Worm (Caenorhabditis elegans) whole organism, L4 larva: ENCODE data around the gene sek-4.

Experiments
- D1046.2 ChIP-seq: fragments of 200-800 bp; sonication (Bioruptor generic); IDR thresholded peaks from 2 replicates; pipeline ENCODE4 v1.3.6; 2022; ENCODE audit warnings: missing genetic modification characterization, missing compliant biosample characterization
- F10B5.3 ChIP-seq: sonication (generic microtip); optimal IDR thresholded peaks from 2 replicates; lab custom pipeline; 2016; ENCODE audit warnings: mild to moderate bottlenecking, missing genetic modification characterization, missing compliant biosample characterization
- F26F4.8 ChIP-seq: fragments of 200-800 bp; sonication (Bioruptor generic); conservative IDR thresholded peaks from 2 replicates; pipeline ENCODE4 v1.3.6; 2022; ENCODE audit warnings: missing genetic modification characterization, missing compliant biosample characterization
- T20F7.1 ChIP-seq: fragments of 200-800 bp; sonication (Bioruptor generic); optimal IDR thresholded peaks from 2 replicates; lab custom pipeline; 2018; ENCODE audit warnings: mild to moderate bottlenecking, missing genetic modification characterization, missing compliant biosample characterization
- T26A8.4 ChIP-seq: fragments of 200-800 bp; sonication (Bioruptor generic); IDR thresholded peaks from 2 replicates; pipeline ENCODE4 v1.3.6; 2022; ENCODE audit warnings: missing genetic modification characterization, missing compliant biosample characterization
- Y48G9A.11 ChIP-seq: fragments of 200-800 bp; sonication (Bioruptor generic); IDR thresholded peaks from 2 replicates; pipeline ENCODE4 v1.3.6; 2022; ENCODE audit warnings: missing genetic modification reagents, missing genetic modification characterization, missing compliant biosample characterization
- Y5F2A.4 ChIP-seq: fragments of 200-800 bp; sonication (Bioruptor generic); optimal IDR thresholded peaks from 2 replicates; lab custom pipeline; 2018; ENCODE audit warnings: mild to moderate bottlenecking, missing genetic modification characterization, missing compliant biosample characterization
- ZK337.2 ChIP-seq: fragments of 200-800 bp; sonication (Bioruptor generic); IDR thresholded peaks from 2 replicates; pipeline ENCODE4 v1.3.6; 2022; ENCODE audit warnings: missing genetic modification reagents, missing genetic modification characterization, missing compliant biosample characterization
- aha-1 ChIP-seq: fragments of 150-350 bp; peaks from one replicate; lab custom pipeline; 2014; ENCODE audit warnings: missing biosample characterization, missing genetic modification characterization
- arid-1 ChIP-seq: fragments of 200-800 bp; sonication (Bioruptor generic); conservative IDR thresholded peaks from 2 replicates; pipeline ENCODE4 v1.3.6; 2022; ENCODE audit warnings: missing genetic modification reagents, missing genetic modification characterization, missing compliant biosample characterization
- attf-4 ChIP-seq: sonication (generic microtip); optimal IDR thresholded peaks from 3 replicates; lab custom pipeline; 2017; ENCODE audit warnings: missing biosample characterization, missing genetic modification characterization
- ceh-20 ChIP-seq: fragments of 200-800 bp; sonication (Bioruptor generic); IDR thresholded peaks from 2 replicates; pipeline ENCODE4 v1.3.6; 2022; ENCODE audit warnings: missing genetic modification reagents, missing genetic modification characterization, missing compliant biosample characterization
- ceh-28 ChIP-seq: fragments of 150-350 bp; optimal IDR thresholded peaks from 2 replicates; lab custom pipeline; 2014; ENCODE audit warnings: missing biosample characterization, missing genetic modification reagents, missing genetic modification characterization
- ceh-44 ChIP-seq: fragments of 200-800 bp; sonication (Bioruptor generic); IDR thresholded peaks from 2 replicates; pipeline ENCODE4 v1.3.6; 2022; ENCODE audit warnings: missing genetic modification reagents, missing genetic modification characterization, missing compliant biosample characterization
- ceh-62 ChIP-seq: sonication (generic microtip); optimal IDR thresholded peaks from 2 replicates; lab custom pipeline; 2017; ENCODE audit warnings: missing biosample characterization, missing genetic modification characterization
- cey-2 ChIP-seq: sonication (generic microtip); optimal IDR thresholded peaks from 3 replicates; lab custom pipeline; 2017; ENCODE audit warnings: missing genetic modification characterization, mild to moderate bottlenecking, missing compliant biosample characterization, antibody characterized with exemption, borderline replicate concordance; ENCODE audit not compliant: insufficient read depth
- daf-12 ChIP-seq: fragments of 150-350 bp; optimal IDR thresholded peaks from 2 replicates; lab custom pipeline; 2014; ENCODE audit warnings: missing biosample characterization, missing genetic modification reagents, missing genetic modification characterization
- daf-16 ChIP-seq, 3 experiments: sonication (generic microtip); optimal IDR thresholded peaks; 2 replicates each; lab custom pipeline; 2016 to 2017; ENCODE audit warnings: missing genetic modification characterization in 3 of 3, missing genetic modification reagents in 3 of 3, mild to moderate bottlenecking in 2 of 3, missing compliant biosample characterization in 2 of 3, missing biosample characterization in 1 of 3, moderate library complexity in 1 of 3
- daf-8 ChIP-seq: fragments of 200-800 bp; sonication (Bioruptor generic); IDR thresholded peaks from 2 replicates; pipeline ENCODE4 v1.3.6; 2022; ENCODE audit warnings: missing genetic modification characterization, missing compliant biosample characterization
- dmd-6 ChIP-seq: fragments of 200-800 bp; sonication (Bioruptor generic); IDR thresholded peaks from 2 replicates; pipeline ENCODE4 v1.3.6; 2022; ENCODE audit warnings: missing genetic modification reagents, missing genetic modification characterization, missing compliant biosample characterization
- dve-1 ChIP-seq: sonication (generic microtip); optimal IDR thresholded peaks from 2 replicates; lab custom pipeline; 2017; ENCODE audit warnings: antibody characterized with exemption, mild to moderate bottlenecking, missing genetic modification characterization, missing compliant biosample characterization; ENCODE audit not compliant: insufficient read depth
- fkh-10 ChIP-seq: fragments of 150-350 bp; optimal IDR thresholded peaks from 2 replicates; lab custom pipeline; 2014; ENCODE audit warnings: missing biosample characterization, missing genetic modification reagents, missing genetic modification characterization
- fos-1 ChIP-seq: fragments of 150-350 bp; optimal IDR thresholded peaks from 2 replicates; lab custom pipeline; 2014; ENCODE audit warnings: missing biosample characterization, missing genetic modification characterization
- hmg-1.1 ChIP-seq: fragments of 200-800 bp; sonication (Bioruptor generic); IDR thresholded peaks from 2 replicates; pipeline ENCODE4 v1.3.6; 2022; ENCODE audit warnings: missing genetic modification reagents, missing genetic modification characterization, missing compliant biosample characterization
- jun-1 ChIP-seq: fragments of 150-350 bp; optimal IDR thresholded peaks from 2 replicates; lab custom pipeline; 2014; ENCODE audit warnings: missing biosample characterization, missing genetic modification reagents, missing genetic modification characterization
- lir-3 ChIP-seq: sonication (generic microtip); optimal IDR thresholded peaks from 2 replicates; lab custom pipeline; 2016; ENCODE audit warnings: mild to moderate bottlenecking, missing genetic modification characterization, missing compliant biosample characterization
- lsy-2 ChIP-seq, 2 experiments: fragments of 150-350 bp in 1 of 2; sonication (generic microtip) in 1 of 2; optimal IDR thresholded peaks; 2 replicates each; lab custom pipeline; 2014 to 2017; ENCODE audit warnings: missing biosample characterization in 2 of 2, missing genetic modification characterization in 2 of 2
- madf-5 ChIP-seq, 2 experiments: fragments of 200-800 bp; sonication (Bioruptor generic); IDR thresholded peaks; 2 replicates each; pipeline ENCODE4 v1.3.6; 2022; ENCODE audit warnings: missing compliant biosample characterization in 2 of 2, missing genetic modification characterization in 2 of 2
- madf-9 ChIP-seq: fragments of 200-800 bp; sonication (Bioruptor generic); conservative IDR thresholded peaks from 2 replicates; pipeline ENCODE4 v1.3.6; 2022; ENCODE audit warnings: missing genetic modification reagents, missing genetic modification characterization, missing compliant biosample characterization
- mdl-1 ChIP-seq, 2 experiments: fragments of 150-350 bp in 1 of 2; sonication (generic microtip) in 1 of 2; optimal IDR thresholded peaks; 2 replicates each; lab custom pipeline; 2014 to 2017; ENCODE audit warnings: missing biosample characterization in 2 of 2, missing genetic modification characterization in 2 of 2
- mdt-29 ChIP-seq: fragments of 200-800 bp; sonication (Bioruptor generic); IDR thresholded peaks from 2 replicates; pipeline ENCODE4 v1.3.6; 2022; ENCODE audit warnings: missing genetic modification reagents, missing genetic modification characterization, missing compliant biosample characterization
- mes-2 ChIP-seq: sonication (generic microtip); optimal IDR thresholded peaks from 2 replicates; lab custom pipeline; 2016; ENCODE audit warnings: missing genotype, mild to moderate bottlenecking, missing genetic modification characterization, missing compliant biosample characterization; ENCODE audit not compliant: poor library complexity, severe bottlenecking
- mxl-2 ChIP-seq: fragments of 200-800 bp; sonication (Bioruptor generic); conservative IDR thresholded peaks from 2 replicates; pipeline ENCODE4 v1.3.6; 2022; ENCODE audit warnings: missing genetic modification reagents, missing genetic modification characterization, missing compliant biosample characterization
- nhr-10 ChIP-seq: fragments of 150-350 bp; optimal IDR thresholded peaks from 2 replicates; lab custom pipeline; 2014; ENCODE audit warnings: missing biosample characterization, missing genetic modification characterization
- nhr-237 ChIP-seq: sonication (generic microtip); optimal IDR thresholded peaks from 2 replicates; lab custom pipeline; 2017; ENCODE audit warnings: missing biosample characterization, missing genetic modification characterization
- nhr-25 ChIP-seq: sonication (generic microtip); optimal IDR thresholded peaks from 2 replicates; lab custom pipeline; 2017; ENCODE audit warnings: missing genetic modification characterization, mild to moderate bottlenecking, missing compliant biosample characterization, antibody characterized with exemption, moderate library complexity, borderline replicate concordance; ENCODE audit not compliant: insufficient read depth
- nhr-28 ChIP-seq: fragments of 150-350 bp; optimal IDR thresholded peaks from 2 replicates; lab custom pipeline; 2014; ENCODE audit warnings: missing biosample characterization, missing genetic modification characterization
- nhr-41 ChIP-seq: fragments of 200-800 bp; sonication (Bioruptor generic); IDR thresholded peaks from 2 replicates; pipeline ENCODE4 v1.3.6; 2022; ENCODE audit warnings: missing genetic modification reagents, missing genetic modification characterization, missing compliant biosample characterization
- nhr-48 ChIP-seq: sonication (generic microtip); optimal IDR thresholded peaks from 2 replicates; lab custom pipeline; 2016; ENCODE audit warnings: mild to moderate bottlenecking, missing genetic modification characterization, missing compliant biosample characterization
- nhr-77 ChIP-seq: fragments of 150-350 bp; optimal IDR thresholded peaks from 2 replicates; lab custom pipeline; 2014; ENCODE audit warnings: missing biosample characterization, missing genetic modification characterization
- php-3 ChIP-seq: fragments of 200-800 bp; sonication (Bioruptor generic); IDR thresholded peaks from 2 replicates; pipeline ENCODE4 v1.3.6; 2022; ENCODE audit warnings: missing genetic modification reagents, missing genetic modification characterization, missing compliant biosample characterization
- pqm-1 ChIP-seq: sonication (generic microtip); optimal IDR thresholded peaks from 2 replicates; lab custom pipeline; 2017; ENCODE audit warnings: missing biosample characterization, missing genetic modification characterization
- saeg-2 ChIP-seq: fragments of 200-800 bp; sonication (Bioruptor generic); IDR thresholded peaks from 2 replicates; pipeline ENCODE4 v1.3.6; 2022; ENCODE audit warnings: missing genetic modification reagents, missing genetic modification characterization, missing compliant biosample characterization
- tag-97 ChIP-seq: fragments of 200-800 bp; sonication (Bioruptor generic); IDR thresholded peaks from 2 replicates; pipeline ENCODE4 v1.3.6; 2022; ENCODE audit warnings: missing genetic modification characterization, missing compliant biosample characterization
- tra-1 ChIP-seq: fragments of 200-800 bp; sonication (Bioruptor generic); IDR thresholded peaks from 2 replicates; pipeline ENCODE4 v1.3.6; 2022; ENCODE audit warnings: missing genetic modification reagents, missing genetic modification characterization, missing compliant biosample characterization
- unc-39 ChIP-seq: sonication (generic microtip); optimal IDR thresholded peaks from 2 replicates; lab custom pipeline; 2017; ENCODE audit warnings: missing biosample characterization, missing genetic modification characterization
- zfp-3 ChIP-seq: fragments of 200-800 bp; sonication (Bioruptor generic); conservative IDR thresholded peaks from 2 replicates; pipeline ENCODE4 v1.3.6; 2022; ENCODE audit warnings: missing genetic modification reagents, missing genetic modification characterization, missing compliant biosample characterization
- ztf-7 ChIP-seq: fragments of 150-350 bp; optimal IDR thresholded peaks from 2 replicates; lab custom pipeline; 2014; ENCODE audit warnings: missing biosample characterization, missing genetic modification characterization

sek-4 gene

ce11 chrX:5364222-5364621 is 10.6 kb upstream of the sek-4 start, which contains the start of gene chtl-1:
Gene chtl-1, minus strand, starts transcription at chrX:5364322.
- no peak for TF ChIP-seq jun-1 (tag; lab: Kevin White, UChicago)
- no peak for TF ChIP-seq daf-12 (tag; lab: Kevin White, UChicago)
- no peak for TF ChIP-seq unc-39 (tag; lab: Kevin White, UChicago)
- TF ChIP-seq dmd-6 (GFP tag; lab: Robert Waterston, UW), result no peak
- TF ChIP-seq daf-8 (GFP tag; lab: Robert Waterston, UW), result no peak
- TF ChIP-seq ztf-7 (tag; lab: Kevin White, UChicago), result no peak
- TF ChIP-seq cey-2 (tag; lab: Kevin White, UChicago), result no peak
- TF ChIP-seq arid-1, result no peak
- TF ChIP-seq tra-1, result no peak
- TF ChIP-seq ZK337.2 (GFP tag; lab: Robert Waterston, UW), result no peak
- no peak for TF ChIP-seq ceh-20 (GFP tag; lab: Robert Waterston, UW)
- no peak for TF ChIP-seq lir-3 (tag; lab: Kevin White, UChicago)
- no peak for TF ChIP-seq nhr-28 (tag; lab: Kevin White, UChicago)

- TF ChIP-seq jun-1 (tag; lab: Kevin White, UChicago) (no peak), fos-1 (tag; lab: Kevin White, UChicago) (no peak), tra-1 (no peak), nhr-10 (tag; lab: Kevin White, UChicago) (no peak), nhr-28 (tag; lab: Kevin White, UChicago) (peak; percentile 52), F10B5.3 (tag; lab: Kevin White, UChicago) (no peak), mdl-1 (tag; optimal IDR thresholded peaks at IDR 0.05; lab: Kevin White, UChicago) (no peak), cey-2 (tag; lab: Kevin White, UChicago) (no peak), Y5F2A.4 (GFP tag; lab: Kevin White, UChicago) (no peak), Y48G9A.11 (GFP tag; lab: Robert Waterston, UW) (no peak), T20F7.1 (GFP tag; lab: Kevin White, UChicago) (no peak), madf-9 (GFP tag; lab: Robert Waterston, UW) (no peak), nhr-25 (tag; lab: Kevin White, UChicago) (no peak), fkh-10 (GFP tag; lab: Kevin White, UChicago) (no peak), lsy-2 (tag; optimal IDR thresholded peaks at IDR 0.05; lab: Kevin White, UChicago) (no peak), dve-1 (tag; lab: Kevin White, UChicago) (peak; percentile 35), pqm-1 (peak; percentile 53), ceh-44 (GFP tag; lab: Robert Waterston, UW) (no peak), aha-1 (tag; lab: Kevin White, UChicago) (no peak), F26F4.8 (GFP tag; lab: Robert Waterston, UW) (no peak), mdt-29 (GFP tag; lab: Robert Waterston, UW) (no peak), ceh-62 (tag; lab: Kevin White, UChicago) (no peak), D1046.2 (GFP tag; lab: Robert Waterston, UW) (no peak), saeg-2 (GFP tag; lab: Robert Waterston, UW) (no peak), tag-97 (GFP tag; lab: Robert Waterston, UW) (no peak), T26A8.4 (no peak), ztf-7 (tag; lab: Kevin White, UChicago) (no peak), hmg-1.1 (GFP tag; lab: Robert Waterston, UW) (no peak), dmd-6 (GFP tag; lab: Robert Waterston, UW) (0 out of 2 replicates have a peak, but pooled peaks have one; percentile 6), ZK337.2 (GFP tag; lab: Robert Waterston, UW) (no peak), nhr-237 (tag; lab: Kevin White, UChicago) (no peak), lir-3 (tag; lab: Kevin White, UChicago) (no peak), nhr-48 (tag; lab: Kevin White, UChicago) (no peak), zfp-3 (GFP tag; lab: Robert Waterston, UW) (no peak), php-3 (GFP tag; lab: Robert Waterston, UW) (0 out of 2 replicates have a peak, but pooled peaks have one; percentile 44), nhr-77 (tag; lab: Kevin White, UChicago) (peak; percentile 34), mes-2 (tag; lab: Kevin White, UChicago) (no peak), attf-4 (no peak), madf-5 (GFP tag; IDR thresholded peaks at IDR 0.05; lab: Robert Waterston, UW) (no peak), daf-16 (GFP tag; optimal IDR thresholded peaks at IDR 0.05; lab: Kevin White, UChicago) (no peak), daf-16 (tag; optimal IDR thresholded peaks at IDR 0.05; lab: Kevin White, UChicago) (peak; percentile 76), ceh-28 (tag; lab: Kevin White, UChicago) (no peak), nhr-41 (GFP tag; lab: Robert Waterston, UW) (no peak), mxl-2 (GFP tag; lab: Robert Waterston, UW) (no peak)
Observed at ce11 chrX:5365437-5365836, 9.4 kb upstream of the sek-4 start, which contains the start of gene F35C8.5. Gene F35C8.5, plus strand, starts transcription at chrX:5365813.
